Worm (Caenorhabditis elegans): ENCODE data around the gene pod-2.

- TF ChIP-seq dao-5 (tag; optimal IDR thresholded peaks at IDR 0.05) = no peak
- no peak for TF ChIP-seq W03F9.2 (tag; optimal IDR thresholded peaks at IDR 0.05)
- no peak for TF ChIP-seq him-1 (tag; optimal IDR thresholded peaks at IDR 0.05)
Measured at ce11 chrII:1191853-1192252, 55.3 kb downstream of the pod-2 start.

Measured in whole organism, L4/young adult.